Worm (Caenorhabditis elegans) whole organism, young adult: ENCODE data around the gene C03B1.2.

Experiments
- B0261.1 ChIP-seq: sonication (generic microtip); optimal IDR thresholded peaks from 2 replicates; lab custom pipeline; 2016; ENCODE audit warnings: mild to moderate bottlenecking, missing genetic modification characterization, moderate library complexity, missing compliant biosample characterization
- F23B12.7 ChIP-seq: sonication (generic microtip); optimal IDR thresholded peaks from 2 replicates; lab custom pipeline; 2017; ENCODE audit warnings: missing genetic modification characterization, mild to moderate bottlenecking, missing compliant biosample characterization, antibody characterized with exemption, moderate library complexity; ENCODE audit not compliant: insufficient read depth
- F33H1.4 ChIP-seq: fragments of 200-800 bp; sonication (Bioruptor generic); IDR thresholded peaks from 2 replicates; pipeline ENCODE4 v1.3.6; 2022; ENCODE audit warnings: missing genetic modification reagents, missing genetic modification characterization, missing compliant biosample characterization
- F39B2.1 ChIP-seq: fragments of 200-800 bp; sonication (Bioruptor generic); IDR thresholded peaks from 2 replicates; pipeline ENCODE4 v1.3.6; 2022; ENCODE audit warnings: missing genetic modification reagents, missing genetic modification characterization, missing compliant biosample characterization
- T26A5.8 ChIP-seq: sonication (generic microtip); optimal IDR thresholded peaks from 2 replicates; lab custom pipeline; 2016; ENCODE audit warnings: missing genetic modification characterization, missing compliant biosample characterization
- Y53F4B.3 ChIP-seq: fragments of 200-800 bp; sonication (Bioruptor generic); IDR thresholded peaks from 2 replicates; pipeline ENCODE4 v1.3.6; 2022; ENCODE audit warnings: missing genetic modification reagents, missing genetic modification characterization, missing compliant biosample characterization
- Y79H2A.3 ChIP-seq: fragments of 200-800 bp; sonication (Bioruptor generic); conservative IDR thresholded peaks from 2 replicates; pipeline ENCODE4 v1.3.6; 2022; ENCODE audit warnings: missing genetic modification reagents, missing genetic modification characterization, missing compliant biosample characterization
- Y95B8A.8 ChIP-seq: fragments of 200-800 bp; sonication (Bioruptor generic); IDR thresholded peaks from 2 replicates; pipeline ENCODE4 v1.3.6; 2022; ENCODE audit warnings: missing genetic modification reagents, missing genetic modification characterization, missing compliant biosample characterization
- akir-1 ChIP-seq: fragments of 200-800 bp; sonication (Bioruptor generic); optimal IDR thresholded peaks from 2 replicates; lab custom pipeline; 2018; ENCODE audit warnings: mild to moderate bottlenecking, missing genetic modification characterization, moderate library complexity, missing compliant biosample characterization
- aptf-2 ChIP-seq: fragments of 200-800 bp; sonication (Bioruptor generic); conservative IDR thresholded peaks from 2 replicates; pipeline ENCODE4 v1.3.6; 2022; ENCODE audit warnings: missing genetic modification reagents, missing genetic modification characterization, missing compliant biosample characterization
- attf-6 ChIP-seq: fragments of 200-800 bp; sonication (Bioruptor generic); IDR thresholded peaks from 2 replicates; pipeline ENCODE4 v1.3.6; 2022; ENCODE audit warnings: missing genetic modification reagents, missing genetic modification characterization, missing compliant biosample characterization
- bed-2 ChIP-seq: fragments of 200-800 bp; sonication (Bioruptor generic); IDR thresholded peaks from 2 replicates; pipeline ENCODE4 v1.3.6; 2022; ENCODE audit warnings: missing genetic modification reagents, missing genetic modification characterization, missing compliant biosample characterization
- cebp-2 ChIP-seq: fragments of 200-800 bp; sonication (Bioruptor generic); IDR thresholded peaks from 2 replicates; pipeline ENCODE4 v1.3.6; 2022; ENCODE audit warnings: missing genetic modification characterization, missing compliant biosample characterization
- die-1 ChIP-seq: sonication (generic microtip); optimal IDR thresholded peaks from 2 replicates; lab custom pipeline; 2016; ENCODE audit warnings: missing genotype, mild to moderate bottlenecking, missing genetic modification characterization, missing compliant biosample characterization
- egl-44 ChIP-seq: fragments of 200-800 bp; sonication (Bioruptor generic); IDR thresholded peaks from 2 replicates; pipeline ENCODE4 v1.3.6; 2022; ENCODE audit warnings: missing genetic modification reagents, missing genetic modification characterization, missing compliant biosample characterization
- egrh-3 ChIP-seq: fragments of 200-800 bp; sonication (Bioruptor generic); IDR thresholded peaks from 2 replicates; pipeline ENCODE4 v1.3.6; 2022; ENCODE audit warnings: missing genetic modification reagents, missing genetic modification characterization, missing compliant biosample characterization
- ekl-4 ChIP-seq: fragments of 200-800 bp; sonication (Bioruptor generic); IDR thresholded peaks from 2 replicates; pipeline ENCODE4 v1.3.6; 2022; ENCODE audit warnings: missing genetic modification reagents, missing genetic modification characterization, missing compliant biosample characterization
- gei-17 ChIP-seq: fragments of 200-800 bp; sonication (Bioruptor generic); optimal IDR thresholded peaks from 2 replicates; lab custom pipeline; 2018; ENCODE audit warnings: mild to moderate bottlenecking, missing genetic modification characterization, missing compliant biosample characterization
- him-1 ChIP-seq: sonication (generic microtip); optimal IDR thresholded peaks from 2 replicates; lab custom pipeline; 2016; ENCODE audit warnings: missing genotype, missing genetic modification reagents, missing genetic modification characterization, missing compliant biosample characterization
- hrde-1 ChIP-seq: sonication (generic microtip); optimal IDR thresholded peaks from 2 replicates; lab custom pipeline; 2016; ENCODE audit warnings: missing genetic modification characterization, mild to moderate bottlenecking, missing compliant biosample characterization, moderate library complexity, missing genotype, missing genetic modification reagents, borderline replicate concordance
- hsf-1 ChIP-seq: fragments of 200-800 bp; sonication (Bioruptor generic); IDR thresholded peaks from 2 replicates; pipeline ENCODE4 v1.3.6; 2022; ENCODE audit warnings: missing genetic modification reagents, missing genetic modification characterization, missing compliant biosample characterization
- let-526 ChIP-seq: fragments of 200-800 bp; sonication (Bioruptor generic); IDR thresholded peaks from 2 replicates; pipeline ENCODE4 v1.3.6; 2022; ENCODE audit warnings: missing genetic modification reagents, missing genetic modification characterization, missing compliant biosample characterization
- lir-1 ChIP-seq: fragments of 200-800 bp; sonication (Bioruptor generic); conservative IDR thresholded peaks from 2 replicates; pipeline ENCODE4 v1.3.6; 2022; ENCODE audit warnings: missing genetic modification reagents, missing genetic modification characterization, missing compliant biosample characterization
- mcd-1 ChIP-seq: fragments of 200-800 bp; sonication (Bioruptor generic); IDR thresholded peaks from 2 replicates; pipeline ENCODE4 v1.3.6; 2022; ENCODE audit warnings: missing genetic modification reagents, missing genetic modification characterization, missing compliant biosample characterization
- mes-4 ChIP-seq: sonication (generic microtip); optimal IDR thresholded peaks from 2 replicates; lab custom pipeline; 2016; ENCODE audit warnings: missing genotype, missing genetic modification characterization, missing compliant biosample characterization
- nfyb-1 ChIP-seq: fragments of 200-800 bp; sonication (Bioruptor generic); IDR thresholded peaks from 2 replicates; pipeline ENCODE4 v1.3.6; 2022; ENCODE audit warnings: missing genetic modification reagents, missing genetic modification characterization, missing compliant biosample characterization
- nhr-120 ChIP-seq: fragments of 200-800 bp; sonication (Bioruptor generic); IDR thresholded peaks from 2 replicates; pipeline ENCODE4 v1.3.6; 2022; ENCODE audit warnings: missing genetic modification characterization, missing compliant biosample characterization
- pha-4 ChIP-seq: fragments of 150-350 bp; sonication (generic microtip); optimal IDR thresholded peaks from 2 replicates; lab custom pipeline; 2014; ENCODE audit warnings: missing biosample characterization, missing genetic modification reagents, missing genetic modification characterization
- rcor-1 ChIP-seq: fragments of 200-800 bp; sonication (Bioruptor generic); IDR thresholded peaks from 2 replicates; pipeline ENCODE4 v1.3.6; 2022; ENCODE audit warnings: missing genetic modification reagents, missing genetic modification characterization, missing compliant biosample characterization
- repo-1 ChIP-seq: sonication (generic microtip); optimal IDR thresholded peaks from 2 replicates; lab custom pipeline; 2017; ENCODE audit warnings: mild to moderate bottlenecking, missing genetic modification characterization, missing compliant biosample characterization
- rpc-1 ChIP-seq, 2 experiments: fragments of 150-350 bp in 1 of 2; sonication (generic microtip) in 1 of 2; optimal IDR thresholded peaks; 2 replicates each; lab custom pipeline; 2014 to 2018; ENCODE audit warnings: missing biosample characterization in 1 of 2, missing genetic modification characterization in 1 of 2, missing genetic modification reagents in 1 of 2, missing genotype in 1 of 2
- sdz-38 ChIP-seq: sonication (generic microtip); optimal IDR thresholded peaks from 2 replicates; lab custom pipeline; 2016; ENCODE audit warnings: missing genotype, missing genetic modification characterization, missing compliant biosample characterization
- somi-1 ChIP-seq: fragments of 200-800 bp; sonication (Bioruptor generic); optimal IDR thresholded peaks from 2 replicates; lab custom pipeline; 2018; ENCODE audit warnings: mild to moderate bottlenecking, missing genetic modification characterization, missing compliant biosample characterization
- sptf-2 ChIP-seq: fragments of 200-800 bp; sonication (Bioruptor generic); optimal IDR thresholded peaks from 2 replicates; lab custom pipeline; 2018; ENCODE audit warnings: mild to moderate bottlenecking, missing genetic modification characterization, missing compliant biosample characterization
- unc-130 ChIP-seq: sonication (generic microtip); optimal IDR thresholded peaks from 2 replicates; lab custom pipeline; 2016; ENCODE audit warnings: missing genetic modification reagents, missing genetic modification characterization, missing compliant biosample characterization
- unc-62 ChIP-seq: fragments of 150-350 bp; optimal IDR thresholded peaks from 2 replicates; lab custom pipeline; 2014; ENCODE audit warnings: missing biosample characterization, missing genetic modification reagents, missing genetic modification characterization
- zim-3 ChIP-seq: sonication (generic microtip); optimal IDR thresholded peaks from 2 replicates; lab custom pipeline; 2017; ENCODE audit warnings: mild to moderate bottlenecking, missing genetic modification characterization, moderate library complexity, missing compliant biosample characterization
- ztf-18 ChIP-seq: sonication (generic microtip); optimal IDR thresholded peaks from 2 replicates; lab custom pipeline; 2016; ENCODE audit warnings: missing genotype, mild to moderate bottlenecking, missing genetic modification characterization, missing compliant biosample characterization
- ztf-22 ChIP-seq: fragments of 200-800 bp; sonication (Bioruptor generic); optimal IDR thresholded peaks from 2 replicates; lab custom pipeline; 2018; ENCODE audit warnings: mild to moderate bottlenecking, missing genetic modification characterization, moderate library complexity, missing compliant biosample characterization
- ztf-3 ChIP-seq: fragments of 200-800 bp; sonication (Bioruptor generic); optimal IDR thresholded peaks from 2 replicates; lab custom pipeline; 2018; ENCODE audit warnings: mild to moderate bottlenecking, missing genetic modification characterization, missing compliant biosample characterization

C03B1.2 gene

DNA sequence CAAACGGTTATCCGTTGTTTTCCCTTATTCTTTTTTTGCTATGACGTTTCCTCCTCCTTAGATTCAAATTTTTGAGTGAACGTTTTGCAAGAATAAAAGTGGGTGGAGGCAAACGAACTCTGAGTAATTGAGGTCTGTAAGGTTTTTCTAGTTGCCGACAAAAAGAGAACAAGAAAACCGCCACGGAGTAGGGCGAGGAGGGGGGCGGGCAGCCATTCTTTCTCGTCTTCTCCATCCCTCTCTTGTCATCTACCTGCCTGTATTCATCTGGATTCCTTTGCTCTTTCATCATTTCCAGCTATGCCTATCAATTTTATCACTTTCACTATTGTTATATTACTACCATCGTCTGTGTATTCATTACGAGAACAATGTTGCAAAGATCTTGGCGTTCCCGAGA lies 15.4 kb downstream of the C03B1.2 start, which contains the start of gene igdb-3:
TSS of gene igdb-3 (plus strand) at position 301 of the 400 bp plus-strand sequence.
- TF ChIP-seq Y95B8A.8 (no peak), F23B12.7 (tag; lab: Kevin White, UChicago) (no peak), rpc-1 (optimal IDR thresholded peaks at IDR 0.05; lab: Kevin White, UChicago) (no peak), rpc-1 (tag; optimal IDR thresholded peaks at IDR 0.05; lab: Kevin White, UChicago) (no peak), mcd-1 (GFP tag; lab: Robert Waterston, UW) (no peak), ztf-3 (GFP tag; lab: Kevin White, UChicago) (no peak), unc-62 (GFP tag; lab: Kevin White, UChicago) (no peak)

DNA sequence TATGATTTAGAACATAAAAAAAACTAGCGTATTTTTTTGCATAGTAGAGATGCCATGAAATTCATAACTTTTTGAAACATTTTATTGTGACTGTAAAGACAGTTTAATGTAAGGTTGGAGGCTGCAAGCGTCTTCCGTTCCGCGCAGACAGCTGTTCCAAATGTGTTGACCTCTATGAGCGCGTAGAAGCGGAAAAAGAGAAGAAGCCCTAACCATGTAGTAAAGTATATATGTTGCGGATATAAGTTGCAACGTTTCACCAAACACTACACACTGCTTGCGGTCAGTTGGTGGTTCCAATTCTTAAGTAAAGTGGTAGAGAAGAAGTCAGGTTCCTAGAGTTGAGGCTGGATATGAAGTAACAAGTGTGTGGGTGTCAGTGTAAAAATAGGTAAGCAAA lies 18.8 kb downstream of the C03B1.2 start:
- TF ChIP-seq egl-44 (GFP tag; lab: Robert Waterston, UW) (no peak), gei-17 (GFP tag; lab: Kevin White, UChicago) (no peak), B0261.1 (no peak), aptf-2 (GFP tag; lab: Robert Waterston, UW) (no peak), die-1 (tag; lab: Kevin White, UChicago) (no peak), sdz-38 (tag; lab: Kevin White, UChicago) (no peak), hrde-1 (tag; lab: Kevin White, UChicago) (no peak), unc-130 (GFP tag; lab: Kevin White, UChicago) (no peak), let-526 (GFP tag; lab: Robert Waterston, UW) (no peak), attf-6 (GFP tag; lab: Robert Waterston, UW) (no peak), F33H1.4 (GFP tag; lab: Robert Waterston, UW) (no peak), nhr-120 (GFP tag; lab: Robert Waterston, UW) (no peak), zim-3 (tag; lab: Kevin White, UChicago) (no peak)

DNA sequence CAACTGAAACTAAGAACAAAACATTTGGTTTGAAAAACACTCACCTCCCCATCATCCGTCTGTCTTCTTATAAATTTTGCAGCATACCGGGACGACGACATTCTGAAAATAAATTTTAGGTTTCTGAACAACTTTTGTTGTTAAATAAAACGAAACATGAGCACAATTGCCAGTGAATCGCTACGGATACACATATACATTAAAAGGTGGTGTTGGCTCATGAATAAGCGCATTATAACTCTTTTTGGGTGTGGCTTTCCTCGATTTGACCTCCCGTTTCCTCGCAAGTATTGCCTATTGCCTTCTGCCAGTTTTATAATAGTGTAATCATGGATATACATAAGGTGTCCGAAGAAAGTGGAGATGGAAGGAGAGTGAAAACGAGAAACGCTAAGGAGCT lies 21.7 kb downstream of the C03B1.2 start, which contains the start of gene igcm-2:
TSS of gene igcm-2 (minus strand) at position 101 of the 400 bp plus-strand sequence.
- no peak for TF ChIP-seq repo-1 (tag; lab: Kevin White, UChicago)
- TF ChIP-seq rcor-1 (GFP tag; lab: Robert Waterston, UW): no peak
- no peak for TF ChIP-seq him-1 (tag; lab: Kevin White, UChicago)
- no peak for TF ChIP-seq egrh-3 (GFP tag; lab: Robert Waterston, UW)
- no peak for TF ChIP-seq bed-2
- no peak for TF ChIP-seq sptf-2
- TF ChIP-seq let-526 (GFP tag; lab: Robert Waterston, UW): no peak
- no peak for TF ChIP-seq ekl-4
- no peak for TF ChIP-seq nfyb-1
- TF ChIP-seq lir-1 (GFP tag; lab: Robert Waterston, UW): no peak
- no peak for TF ChIP-seq pha-4 (tag; lab: Kevin White, UChicago)
- TF ChIP-seq, all 124 proteins: peak for 0

DNA sequence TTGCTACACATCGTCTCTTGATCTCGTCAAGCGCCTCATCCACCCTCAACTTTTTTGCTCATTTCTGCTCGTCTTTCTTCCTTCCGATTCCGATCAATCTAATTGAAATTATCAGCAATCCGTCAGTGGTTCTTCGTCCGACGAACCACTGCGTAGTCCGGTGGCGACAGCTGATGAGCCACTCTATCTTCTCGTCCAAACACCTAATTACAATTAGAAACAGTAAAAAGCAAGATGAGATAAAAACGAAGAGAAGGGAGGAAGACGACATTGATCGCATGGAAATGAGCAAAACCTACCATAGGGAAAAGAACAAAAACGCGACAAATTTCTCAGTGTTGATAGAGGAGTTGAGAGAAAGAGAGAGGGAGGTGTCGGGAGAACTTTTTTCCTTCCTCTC lies 29.6 kb downstream of the C03B1.2 start:
- TF ChIP-seq F39B2.1 (GFP tag; lab: Robert Waterston, UW) (no peak), mes-4 (tag; lab: Kevin White, UChicago) (no peak), ztf-3 (GFP tag; lab: Kevin White, UChicago) (no peak), B0261.1 (no peak), egrh-3 (GFP tag; lab: Robert Waterston, UW) (no peak), ztf-22 (no peak), akir-1 (GFP tag; lab: Kevin White, UChicago) (no peak), unc-130 (GFP tag; lab: Kevin White, UChicago) (no peak), F33H1.4 (GFP tag; lab: Robert Waterston, UW) (no peak), ztf-18 (tag; lab: Kevin White, UChicago) (no peak), Y79H2A.3 (no peak), T26A5.8 (tag; lab: Kevin White, UChicago) (no peak), zim-3 (tag; lab: Kevin White, UChicago) (no peak), cebp-2 (GFP tag; lab: Robert Waterston, UW) (no peak), hsf-1 (no peak), Y53F4B.3 (GFP tag; lab: Robert Waterston, UW) (no peak), somi-1 (no peak)
